Worm (Caenorhabditis elegans) whole organism, L2 larva: Measurements from ENCODE around the gene acs-17.

Experiments used
- ama-1 ChIP-seq: fragments of 150-350 bp; optimal IDR thresholded peaks from 2 replicates; lab custom pipeline; 2018; ENCODE audit warnings: inconsistent platforms
- ceh-16 ChIP-seq: fragments of 150-350 bp; optimal IDR thresholded peaks from 2 replicates; lab custom pipeline; 2014; ENCODE audit warnings: missing biosample characterization, missing genetic modification characterization
- egl-27 ChIP-seq: sonication (generic microtip); optimal IDR thresholded peaks from 3 replicates; lab custom pipeline; 2017; ENCODE audit warnings: missing biosample characterization, missing genetic modification reagents, missing genetic modification characterization
- lin-11 ChIP-seq: fragments of 150-350 bp; sonication (generic microtip); optimal IDR thresholded peaks from 2 replicates; lab custom pipeline; 2014; ENCODE audit warnings: missing biosample characterization, missing genetic modification characterization, inconsistent platforms, mixed read lengths
- lin-13 ChIP-seq: fragments of 150-350 bp; optimal IDR thresholded peaks from 2 replicates; lab custom pipeline; 2014; ENCODE audit warnings: missing biosample characterization, missing genetic modification reagents, missing genetic modification characterization
- lsy-2 ChIP-seq, 2 experiments: fragments of 150-350 bp in 1 of 2; sonication (generic microtip) in 1 of 2; optimal IDR thresholded peaks; 2 replicates each; lab custom pipeline; 2014 to 2017; ENCODE audit warnings: missing biosample characterization in 2 of 2, missing genetic modification characterization in 2 of 2
- mdl-1 ChIP-seq, 2 experiments: fragments of 150-350 bp in 1 of 2; sonication (generic microtip) in 1 of 2; optimal IDR thresholded peaks; 2 replicates each; lab custom pipeline; 2017; ENCODE audit warnings: missing biosample characterization in 2 of 2, missing genetic modification characterization in 2 of 2
- skn-1 ChIP-seq: sonication (generic microtip); optimal IDR thresholded peaks from 2 replicates; lab custom pipeline; 2017; ENCODE audit warnings: missing biosample characterization, missing genetic modification characterization
- unc-39 ChIP-seq: fragments of 150-350 bp; optimal IDR thresholded peaks from 2 replicates; lab custom pipeline; 2014; ENCODE audit warnings: missing biosample characterization, missing genetic modification characterization
- unc-55 ChIP-seq: fragments of 150-350 bp; sonication (generic microtip); optimal IDR thresholded peaks from 3 replicates; lab custom pipeline; 2014; ENCODE audit warnings: missing biosample characterization, missing genetic modification reagents, missing genetic modification characterization

DNA sequence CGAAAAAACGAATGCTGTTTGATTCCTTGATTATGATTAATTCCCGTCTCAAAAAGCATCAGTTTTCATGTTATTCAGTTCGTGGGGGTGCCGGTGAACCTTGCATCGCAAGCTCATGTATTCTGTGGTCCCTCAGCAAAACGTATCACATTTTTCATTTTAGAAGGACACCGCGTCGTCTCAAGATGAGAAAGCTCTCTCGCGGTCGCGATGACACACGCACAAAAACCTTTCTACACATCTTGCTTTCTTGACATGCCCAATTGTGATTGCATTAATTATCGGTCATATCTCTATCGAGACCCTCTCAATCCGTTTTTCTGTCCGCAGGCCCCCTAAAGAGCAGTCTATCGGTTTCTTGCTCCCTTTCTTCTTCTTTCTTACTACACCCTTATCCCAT, 11.8 kb upstream of the acs-17 start:
- TF ChIP-seq ama-1 (lab: Kevin White, UChicago) (no peak), ceh-16 (tag; lab: Kevin White, UChicago) (no peak), skn-1 (tag; lab: Kevin White, UChicago) (no peak), mdl-1 (tag; optimal IDR thresholded peaks at IDR 0.05; lab: Kevin White, UChicago) (no peak), unc-39 (tag; lab: Kevin White, UChicago) (no peak), unc-55 (no peak), egl-27 (tag; lab: Kevin White, UChicago) (no peak), lin-11 (no peak), lsy-2 (tag; optimal IDR thresholded peaks at IDR 0.05; lab: Kevin White, UChicago) (no peak), lin-13 (no peak)
